Worm (Caenorhabditis elegans) whole organism, dauer: Measurements from ENCODE around the gene perm-1.

Source experiments
- unc-62 ChIP-seq: sonication (generic microtip); optimal IDR thresholded peaks from 2 replicates; lab custom pipeline; 2017; ENCODE audit warnings: missing biosample characterization, missing genetic modification reagents, missing genetic modification characterization

Gene perm-1

ce11 chrII:7880373-7880862, at the start of gene perm-1:
Gene perm-1 (plus strand): TSS chrII:7880812.
- TF ChIP-seq unc-62 = no peak

- no peak for TF ChIP-seq unc-62
These were observed 48.6 kb upstream of the perm-1 start, which contains the start of gene T09A5.14 for ce11 chrII:7832054-7832453. Gene T09A5.14 (plus strand): TSS chrII:7832354.

DNA sequence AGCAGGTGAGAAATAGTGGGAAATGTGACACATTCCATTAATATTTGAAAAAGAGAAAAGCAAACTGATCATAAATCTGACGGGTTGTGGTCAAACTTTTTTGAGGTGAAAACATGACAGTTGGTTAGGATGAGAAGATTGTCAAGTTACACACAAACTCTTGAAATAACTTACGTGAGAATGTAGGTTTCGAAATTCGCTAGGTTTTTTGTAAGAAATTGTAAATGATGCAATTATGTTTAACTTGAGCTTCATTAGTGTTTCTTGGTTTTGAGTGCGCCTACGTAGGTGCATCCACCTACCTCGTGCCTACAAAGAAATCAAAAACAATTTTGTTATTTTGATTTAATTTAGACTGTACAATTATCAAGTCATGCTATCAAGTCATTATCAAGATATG, 45.3 kb upstream of the perm-1 start, which contains the start of gene cex-2:
Gene cex-2, minus strand, starts transcription at position 101 of the 400 bp plus-strand sequence.
- TF ChIP-seq unc-62 = no peak

DNA sequence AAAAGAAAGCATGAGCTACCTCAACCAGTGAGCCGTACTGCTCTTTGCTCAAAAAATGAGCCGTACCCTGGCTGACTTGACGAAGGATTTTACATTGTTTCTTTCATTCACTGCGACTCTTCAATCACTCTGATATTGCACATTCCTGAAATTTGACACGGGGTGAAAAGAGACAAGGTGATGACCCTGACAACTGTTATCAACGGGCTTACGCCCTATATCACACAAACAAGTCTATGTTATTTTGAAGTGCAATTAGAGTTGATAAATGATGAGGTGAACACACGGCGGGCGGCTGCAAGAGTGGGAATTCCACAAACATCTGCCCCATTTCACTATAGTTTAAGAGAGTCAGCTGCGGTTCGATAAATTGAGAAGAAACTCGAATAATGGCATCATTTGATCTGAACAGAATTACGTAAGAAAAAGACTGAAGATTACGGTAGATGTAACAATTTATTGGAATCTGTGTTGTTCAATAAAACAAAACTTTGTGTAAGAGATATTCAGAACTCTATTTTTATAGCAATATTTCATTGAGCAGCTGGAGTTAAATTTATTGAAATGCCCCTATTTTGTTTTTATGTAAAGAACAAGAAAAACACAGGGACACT, 43.9 kb upstream of the perm-1 start:
- TF ChIP-seq unc-62 = no peak

DNA sequence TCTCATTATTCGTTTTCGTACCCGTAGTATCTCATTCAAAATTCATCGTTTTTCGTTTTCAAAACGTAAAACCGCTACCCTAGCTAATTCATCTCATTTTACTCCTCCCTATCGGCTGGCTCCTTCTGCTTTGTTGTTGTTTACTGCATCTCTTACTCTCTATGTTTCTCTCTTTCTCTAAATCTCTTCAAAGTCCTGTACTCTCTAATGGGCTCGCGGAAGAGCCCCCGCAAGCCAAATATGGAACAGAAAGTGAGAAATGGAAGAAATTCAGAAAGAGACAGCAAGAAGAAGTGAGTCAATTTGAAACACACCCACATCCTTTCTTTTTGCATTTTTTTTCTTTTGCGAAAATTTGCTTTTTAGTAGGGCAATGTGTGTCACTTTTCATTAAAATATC, 42.0 kb upstream of the perm-1 start:
- no peak for TF ChIP-seq unc-62

DNA sequence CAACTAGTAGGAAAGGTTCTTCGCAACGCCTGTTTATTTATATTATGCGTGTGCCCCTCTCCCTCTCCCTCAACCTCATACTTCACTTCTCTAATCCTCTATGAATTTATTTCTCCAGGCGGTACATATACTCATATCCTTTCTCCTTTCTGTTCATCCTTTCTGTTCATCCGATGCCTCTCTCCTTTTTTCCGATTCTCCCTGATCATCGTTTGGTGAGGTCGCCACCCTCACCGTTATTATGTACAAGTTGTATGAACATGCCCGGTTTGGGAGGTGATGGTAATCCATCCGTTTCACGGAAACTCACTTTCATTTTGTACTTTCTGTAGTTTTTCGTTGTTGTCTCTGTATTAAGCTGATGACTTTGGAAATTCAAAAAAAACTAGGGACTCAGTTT, 40.9 kb upstream of the perm-1 start:
- TF ChIP-seq unc-62 = no peak

DNA sequence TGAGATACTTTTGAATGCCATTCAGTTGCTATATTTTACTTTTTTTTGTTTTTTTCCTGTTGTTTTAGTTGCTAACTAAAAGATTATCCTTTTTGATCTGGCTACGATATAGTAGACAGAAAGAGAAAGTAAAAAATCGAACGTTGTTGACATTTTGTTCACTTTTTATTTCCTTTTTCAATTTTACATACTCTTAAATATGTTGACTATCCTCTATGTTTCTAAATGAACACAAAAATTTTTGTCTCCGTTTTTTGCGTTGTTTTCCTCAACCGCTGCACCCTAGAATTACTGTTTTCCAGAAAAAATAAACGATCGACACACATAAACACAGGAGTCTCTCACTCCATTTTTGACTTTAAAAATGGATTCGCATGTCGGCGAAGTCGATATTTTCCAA, 38.6 kb upstream of the perm-1 start, which contains the start of gene klp-3:
Gene klp-3, plus strand, starts transcription at position 301 of the 400 bp plus-strand sequence.
- no peak for TF ChIP-seq unc-62

DNA sequence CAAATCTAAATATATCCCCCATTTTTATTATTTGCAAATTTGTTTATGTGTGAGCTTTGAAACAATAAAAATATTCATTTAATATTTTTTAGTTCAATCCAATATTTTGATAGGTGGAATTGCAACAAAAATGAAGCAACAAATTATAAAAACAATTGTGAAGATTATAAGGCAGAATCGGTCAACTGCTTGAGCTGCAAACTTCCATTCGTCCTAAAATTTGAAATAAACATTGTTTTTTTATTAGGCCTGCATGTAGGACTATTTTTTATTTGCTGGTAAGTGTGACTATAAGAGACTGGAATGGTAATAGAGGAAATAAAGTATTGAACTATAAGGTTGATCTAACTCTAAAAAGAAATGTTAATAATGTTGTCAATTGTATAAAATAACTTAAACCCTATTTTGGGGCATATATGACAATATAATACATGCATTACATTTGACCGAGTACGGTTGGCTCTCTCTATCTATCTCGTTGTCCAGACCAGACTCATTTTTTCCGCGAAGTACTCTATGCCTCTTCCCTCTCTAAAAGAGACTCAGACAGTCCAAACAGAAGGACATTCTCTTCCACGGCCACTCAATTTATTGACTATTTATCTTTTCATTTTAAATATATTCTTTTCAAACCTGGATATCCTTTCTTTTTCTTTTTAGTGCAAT, 34.9 kb upstream of the perm-1 start, which contains the start of gene T09A5.4:
Gene T09A5.4, plus strand, starts transcription at position 616 of the 666 bp plus-strand sequence.
- TF ChIP-seq unc-62 = no peak

- TF ChIP-seq unc-62 = no peak
These were observed 30.9 kb upstream of the perm-1 start, which contains the start of gene acr-7 for ce11 chrII:7849697-7850096. Gene acr-7 (minus strand): TSS chrII:7849797.

- TF ChIP-seq unc-62 = no peak
These were observed 30.0 kb upstream of the perm-1 start for ce11 chrII:7850575-7850974.

ce11 chrII:7851480-7851879, 29.1 kb upstream of the perm-1 start:
- TF ChIP-seq unc-62 = no peak

- TF ChIP-seq unc-62 = no peak
These were observed 26.9 kb upstream of the perm-1 start, which contains the start of gene T09A5.5 for ce11 chrII:7853679-7854078. Gene T09A5.5 (minus strand): TSS chrII:7853779.

ce11 chrII:7854942-7855341, 25.7 kb upstream of the perm-1 start, which contains the start of gene mdt-10:
Gene mdt-10 (minus strand): TSS chrII:7855042.
- TF ChIP-seq unc-62 = no peak

- TF ChIP-seq unc-62 = no peak
These were observed 25.0 kb upstream of the perm-1 start, which contains the start of gene mdmh-35 for ce11 chrII:7855619-7856018. Gene mdmh-35 (minus strand): TSS chrII:7855719.

DNA sequence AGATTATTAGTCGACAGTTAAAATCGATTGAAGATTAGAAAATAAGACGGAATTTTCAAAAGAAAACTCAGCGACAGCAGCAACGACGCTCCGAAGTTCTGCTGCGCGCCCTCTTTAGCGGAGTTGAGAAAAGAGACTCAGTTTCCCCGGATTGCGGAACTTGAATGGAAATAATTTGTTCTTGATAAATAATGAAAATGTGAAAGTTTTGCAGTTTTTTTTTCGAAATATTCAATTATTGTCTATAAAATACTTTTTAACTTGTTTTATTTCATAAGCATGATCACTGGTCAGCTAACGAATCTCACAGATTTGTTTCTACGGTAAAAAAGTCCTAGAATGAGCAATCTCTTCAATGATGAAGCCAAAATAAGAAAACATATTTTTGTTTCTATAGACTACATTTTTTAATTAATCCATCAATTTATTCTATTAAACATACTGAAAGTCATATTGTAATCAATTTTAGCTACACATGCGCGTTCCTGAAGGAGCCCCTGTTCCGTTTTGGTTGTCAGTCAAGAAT, 23.1 kb upstream of the perm-1 start, which contains the start of the genes cec-3 and T09A5.15:
Gene cec-3, minus strand, starts transcription at position 116 of the 526 bp plus-strand sequence.
Gene T09A5.15, plus strand, starts transcription at position 476 of the 526 bp plus-strand sequence.
- no peak for TF ChIP-seq unc-62

- TF ChIP-seq unc-62 = no peak
These were observed 22.5 kb upstream of the perm-1 start, which contains the start of gene sds-22 for ce11 chrII:7858101-7858500. Gene sds-22 (plus strand): TSS chrII:7858401.
